5 worm cellular contexts compared by ENCODE assay signal in the genomic region with DNA sequence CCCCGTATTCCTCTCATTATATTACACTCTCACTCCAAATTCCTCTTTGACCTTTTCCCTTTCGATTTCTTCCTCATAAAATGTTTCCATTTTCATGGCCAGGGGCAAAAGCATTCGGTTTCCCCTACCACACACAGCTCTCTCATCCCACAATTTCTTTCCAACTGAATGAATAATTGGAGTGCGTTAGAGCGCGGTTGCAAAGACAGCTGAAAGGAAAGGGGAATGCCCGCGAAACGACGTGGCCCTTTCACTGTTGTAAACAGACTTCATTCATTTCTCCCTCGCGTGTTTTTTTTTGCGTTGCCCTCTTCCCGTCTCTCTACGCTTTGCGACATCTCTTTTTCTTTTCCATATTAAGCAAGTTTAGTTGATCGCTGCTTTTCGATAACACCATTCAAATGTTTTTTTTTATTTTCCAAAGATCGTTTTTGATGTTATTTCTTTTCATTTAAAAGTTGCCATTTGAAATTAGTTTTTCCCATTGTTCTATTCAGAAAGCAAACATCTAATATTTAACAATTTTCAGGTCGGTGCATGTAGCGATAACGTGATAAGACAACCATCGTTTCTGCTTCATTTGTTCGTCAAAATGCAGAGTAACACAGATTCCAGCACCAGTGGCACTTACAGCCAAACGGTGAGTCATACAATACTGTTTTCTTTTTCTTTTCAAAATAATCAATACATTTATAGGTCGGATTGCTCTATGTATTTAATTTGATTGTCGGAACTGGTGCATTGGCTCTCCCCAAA.
TF ChIP-seq lines count a peak whose summit lies in the region.

TSS of gene C03A3.2 (plus strand) at position 530 of the 756 bp plus-strand sequence.

TF ChIP-seq in whole organism, L1 larva, 84 proteins besides CTCF, POLR2A, EP300 and RAD21 (continues in another document):
- peak; percentile 10 to 87 (median 64) for TF ChIP-seq ceh-82 (tag; optimal IDR thresholded peaks at IDR 0.05; lab: Kevin White, UChicago)
- TF ChIP-seq C16A3.4 (tag; optimal IDR thresholded peaks at IDR 0.05; lab: Kevin White, UChicago) = peak; percentile 65
- TF ChIP-seq Y116A8C.19 (tag; optimal IDR thresholded peaks at IDR 0.05; lab: Kevin White, UChicago; ENCODE audit: borderline replicate concordance) = no peak
- peak; percentile 67 for TF ChIP-seq fos-1 (tag; optimal IDR thresholded peaks at IDR 0.05; lab: Kevin White, UChicago)
- no peak for TF ChIP-seq zip-4 (GFP tag; optimal IDR thresholded peaks at IDR 0.05; lab: Kevin White, UChicago)
- peak; percentile 43 for TF ChIP-seq lin-13 (GFP tag; optimal IDR thresholded peaks at IDR 0.05; lab: Kevin White, UChicago)
- no peak for TF ChIP-seq hpl-2 (GFP tag; optimal IDR thresholded peaks at IDR 0.05; lab: Kevin White, UChicago)
- TF ChIP-seq jun-1 (tag; optimal IDR thresholded peaks at IDR 0.05; lab: Kevin White, UChicago) = no peak
- TF ChIP-seq nhr-85 (tag; lab: Kevin White, UChicago) = peak; percentile 71
- no peak for TF ChIP-seq C04F5.9 (tag; optimal IDR thresholded peaks at IDR 0.05; lab: Kevin White, UChicago)
- peak; percentile 5 for TF ChIP-seq elt-2 (tag; optimal IDR thresholded peaks at IDR 0.05; lab: Kevin White, UChicago)
- no peak for TF ChIP-seq efl-3 (GFP tag; optimal IDR thresholded peaks at IDR 0.05; lab: Kevin White, UChicago)
- no peak for TF ChIP-seq ets-5 (GFP tag; IDR thresholded peaks at IDR 0.05; lab: Robert Waterston, UW)
- TF ChIP-seq irx-1 (tag; optimal IDR thresholded peaks at IDR 0.05; lab: Kevin White, UChicago) = peak; percentile 26
- TF ChIP-seq unc-130 (tag; optimal IDR thresholded peaks at IDR 0.05; lab: Kevin White, UChicago) = no peak
- TF ChIP-seq unc-62 (GFP tag; optimal IDR thresholded peaks at IDR 0.05; lab: Kevin White, UChicago) = no peak

TF ChIP-seq in whole organism, L3 larva, 47 proteins besides CTCF, POLR2A, EP300 and RAD21 (continues in another document):
- no peak for TF ChIP-seq nhr-28 (tag; optimal IDR thresholded peaks at IDR 0.05; lab: Kevin White, UChicago)
- peak; percentile 43 for TF ChIP-seq pha-4 (tag; optimal IDR thresholded peaks at IDR 0.05; lab: Kevin White, UChicago)
- TF ChIP-seq elt-2 (tag; optimal IDR thresholded peaks at IDR 0.05; lab: Kevin White, UChicago) = peak; percentile 43
- TF ChIP-seq egl-27 (tag; optimal IDR thresholded peaks at IDR 0.05; lab: Kevin White, UChicago) = peak; percentile 23
- TF ChIP-seq ztf-11 (tag; optimal IDR thresholded peaks at IDR 0.05; lab: Kevin White, UChicago) = no peak
- no peak for TF ChIP-seq elt-3 (tag; optimal IDR thresholded peaks at IDR 0.05; lab: Kevin White, UChicago)
- no peak for TF ChIP-seq fkh-2 (tag; optimal IDR thresholded peaks at IDR 0.05; lab: Kevin White, UChicago)
- TF ChIP-seq snpc-4 (tag; optimal IDR thresholded peaks at IDR 0.05; lab: Kevin White, UChicago) = peak; percentile 5
- peak; percentile 54 for TF ChIP-seq nhr-23 (tag; optimal IDR thresholded peaks at IDR 0.05; lab: Kevin White, UChicago)
- no peak for TF ChIP-seq lsy-12 (tag; optimal IDR thresholded peaks at IDR 0.05; lab: Kevin White, UChicago)
- peak; percentile 19 for TF ChIP-seq tbx-2 (tag; optimal IDR thresholded peaks at IDR 0.05; lab: Kevin White, UChicago)
- TF ChIP-seq daf-12 (tag; optimal IDR thresholded peaks at IDR 0.05; lab: Kevin White, UChicago) = no peak
- TF ChIP-seq hmg-11 (tag; optimal IDR thresholded peaks at IDR 0.05; lab: Kevin White, UChicago) = peak; percentile 84
- TF ChIP-seq egl-5 (tag; optimal IDR thresholded peaks at IDR 0.05; lab: Kevin White, UChicago) = peak; percentile 95
- TF ChIP-seq lin-15B (tag; optimal IDR thresholded peaks at IDR 0.05; lab: Kevin White, UChicago) = peak; percentile 78
- TF ChIP-seq R02D3.7 (tag; optimal IDR thresholded peaks at IDR 0.05; lab: Kevin White, UChicago) = no peak
- TF ChIP-seq fkh-10 (GFP tag; optimal IDR thresholded peaks at IDR 0.05; lab: Kevin White, UChicago) = peak; percentile 17

TF ChIP-seq in whole organism, early embryonic, 17 proteins besides CTCF, POLR2A, EP300 and RAD21:
- TF ChIP-seq aly-1 (tag; optimal IDR thresholded peaks at IDR 0.05; lab: Kevin White, UChicago) (no peak), ceh-36 (tag; optimal IDR thresholded peaks at IDR 0.05; lab: Kevin White, UChicago) (no peak), pes-1 (GFP tag; IDR thresholded peaks at IDR 0.05; lab: Robert Waterston, UW) (no peak), ceh-13 (GFP tag; optimal IDR thresholded peaks at IDR 0.05; lab: Kevin White, UChicago) (no peak), scrt-1 (GFP tag; IDR thresholded peaks at IDR 0.05; lab: Robert Waterston, UW) (no peak), hnd-1 (tag; optimal IDR thresholded peaks at IDR 0.05; lab: Kevin White, UChicago) (no peak), tra-4 (tag; optimal IDR thresholded peaks at IDR 0.05; lab: Kevin White, UChicago) (no peak), hmg-4 (GFP tag; optimal IDR thresholded peaks at IDR 0.05; lab: Kevin White, UChicago) (peak; percentile 75), ets-7 (tag; optimal IDR thresholded peaks at IDR 0.05; lab: Kevin White, UChicago) (no peak), tbx-11 (GFP tag; IDR thresholded peaks at IDR 0.05; lab: Robert Waterston, UW) (no peak), ama-1 (optimal IDR thresholded peaks at IDR 0.05; lab: Kevin White, UChicago) (no peak), hmbx-1 (tag; optimal IDR thresholded peaks at IDR 0.05; lab: Kevin White, UChicago) (no peak), tbx-37 (GFP tag; conservative IDR thresholded peaks at IDR 0.05; lab: Robert Waterston, UW) (no peak), flt-1 (GFP tag; IDR thresholded peaks at IDR 0.05; lab: Robert Waterston, UW) (no peak), sea-1 (GFP tag; conservative IDR thresholded peaks at IDR 0.05; lab: Robert Waterston, UW) (no peak), F13C5.2 (tag; optimal IDR thresholded peaks at IDR 0.05; lab: Kevin White, UChicago) (peak; percentile 49), B0310.2 (tag; optimal IDR thresholded peaks at IDR 0.05; lab: Kevin White, UChicago) (no peak)

TF ChIP-seq in whole organism, midembryonic, 9 proteins besides CTCF, POLR2A, EP300 and RAD21:
- TF ChIP-seq ztf-29 (GFP tag; IDR thresholded peaks at IDR 0.05; lab: Robert Waterston, UW) (no peak), T22C8.4 (GFP tag; IDR thresholded peaks at IDR 0.05; lab: Robert Waterston, UW) (no peak), ztf-23 (GFP tag; IDR thresholded peaks at IDR 0.05; lab: Robert Waterston, UW) (peak; percentile 70), flt-1 (GFP tag; IDR thresholded peaks at IDR 0.05; lab: Robert Waterston, UW) (peak; percentile 70; the same call in 1 of the 2 replicates), med-1 (GFP tag; optimal IDR thresholded peaks at IDR 0.05; lab: Kevin White, UChicago; ENCODE audit: insufficient read depth) (no peak), klf-2 (GFP tag; conservative IDR thresholded peaks at IDR 0.05; lab: Robert Waterston, UW) (no peak), cog-1 (tag; optimal IDR thresholded peaks at IDR 0.05; lab: Kevin White, UChicago) (peak; percentile 29), tab-1 (GFP tag; IDR thresholded peaks at IDR 0.05; lab: Robert Waterston, UW) (no peak), ref-1 (GFP tag; conservative IDR thresholded peaks at IDR 0.05; lab: Robert Waterston, UW) (no peak)

TF ChIP-seq in whole organism, young adult, 124 proteins besides CTCF, POLR2A, EP300 and RAD21:
- TF ChIP-seq somi-1 (GFP tag; optimal IDR thresholded peaks at IDR 0.05; lab: Kevin White, UChicago) (peak; percentile 15), bed-1 (GFP tag; IDR thresholded peaks at IDR 0.05; lab: Robert Waterston, UW) (0 out of 2 replicates have a peak, but pooled peaks have one; percentile 60), mcd-1 (GFP tag; IDR thresholded peaks at IDR 0.05; lab: Robert Waterston, UW) (peak; percentile 82), gei-17 (GFP tag; optimal IDR thresholded peaks at IDR 0.05; lab: Kevin White, UChicago) (no peak), lir-1 (GFP tag; conservative IDR thresholded peaks at IDR 0.05; lab: Robert Waterston, UW) (no peak), ZK185.1 (tag; optimal IDR thresholded peaks at IDR 0.05; lab: Kevin White, UChicago; ENCODE audit: poor library complexity, severe bottlenecking) (peak; percentile 13), ztf-18 (tag; optimal IDR thresholded peaks at IDR 0.05; lab: Kevin White, UChicago) (no peak), let-526 (GFP tag; IDR thresholded peaks at IDR 0.05; lab: Robert Waterston, UW) (no peak), Y53G8AR.9 (GFP tag; conservative IDR thresholded peaks at IDR 0.05; lab: Robert Waterston, UW) (no peak), ceh-27 (GFP tag; optimal IDR thresholded peaks at IDR 0.05; lab: Kevin White, UChicago) (peak; percentile 49), aptf-2 (GFP tag; conservative IDR thresholded peaks at IDR 0.05; lab: Robert Waterston, UW) (no peak), unc-62 (GFP tag; optimal IDR thresholded peaks at IDR 0.05; lab: Kevin White, UChicago) (no peak), K12H6.12 (tag; optimal IDR thresholded peaks at IDR 0.05; lab: Kevin White, UChicago) (peak; percentile 69), lin-40 (tag; optimal IDR thresholded peaks at IDR 0.05; lab: Kevin White, UChicago) (peak; percentile 33), tlf-1 (GFP tag; optimal IDR thresholded peaks at IDR 0.05; lab: Kevin White, UChicago) (no peak), attf-5 (GFP tag; optimal IDR thresholded peaks at IDR 0.05; lab: Kevin White, UChicago) (peak; percentile 20), nfya-1 (tag; optimal IDR thresholded peaks at IDR 0.05; lab: Kevin White, UChicago; ENCODE audit: borderline replicate concordance, insufficient read depth) (no peak), egrh-3 (GFP tag; IDR thresholded peaks at IDR 0.05; lab: Robert Waterston, UW) (no peak), hmg-1.2 (GFP tag; IDR thresholded peaks at IDR 0.05; lab: Robert Waterston, UW) (peak; percentile 45; the same call in 1 of the 2 replicates), nhr-80 (tag; optimal IDR thresholded peaks at IDR 0.05; lab: Kevin White, UChicago) (peak; percentile 49), lin-35 (GFP tag; optimal IDR thresholded peaks at IDR 0.05; lab: Kevin White, UChicago) (peak in 2 of 3 experiments; percentile 19 to 45)

Comparison
In these comparisons a context has a peak if more than half of its experiments do, and no peak if none do; other contexts are left out.
1. Of the 8 proteins assayed by ChIP-seq in both whole organism, young adult and whole organism, L1 larva: peak only in whole organism, young adult: none; only in whole organism, L1 larva: dpl-1, efl-1 and snpc-4; in both: lin-35; in neither: 4.